Worm (Caenorhabditis elegans) whole organism, young adult: ENCODE measurements around the gene ZC190.6.

ENCODE experiments used
- F23B12.7 ChIP-seq: sonication (generic microtip); optimal IDR thresholded peaks from 2 replicates; lab custom pipeline; 2017; ENCODE audit warnings: missing genetic modification characterization, mild to moderate bottlenecking, missing compliant biosample characterization, antibody characterized with exemption, moderate library complexity; ENCODE audit not compliant: insufficient read depth
- F33H1.4 ChIP-seq: fragments of 200-800 bp; sonication (Bioruptor generic); IDR thresholded peaks from 2 replicates; pipeline ENCODE4 v1.3.6; 2022; ENCODE audit warnings: missing genetic modification reagents, missing genetic modification characterization, missing compliant biosample characterization
- ama-1 ChIP-seq, 3 experiments: fragments of 150-350 bp in 1 of 3; sonication (generic microtip) in 2 of 3; optimal IDR thresholded peaks; 2 replicates each; lab custom pipeline; 2014 to 2018; ENCODE audit warnings: missing biosample characterization in 2 of 3, missing genetic modification characterization in 2 of 3, missing genetic modification reagents in 2 of 3
- lsy-27 ChIP-seq: sonication (generic microtip); optimal IDR thresholded peaks from 2 replicates; lab custom pipeline; 2017; ENCODE audit warnings: missing genetic modification characterization, mild to moderate bottlenecking, missing compliant biosample characterization, antibody characterized with exemption, missing genotype, borderline replicate concordance; ENCODE audit not compliant: insufficient read depth
- nfyb-1 ChIP-seq: fragments of 200-800 bp; sonication (Bioruptor generic); IDR thresholded peaks from 2 replicates; pipeline ENCODE4 v1.3.6; 2022; ENCODE audit warnings: missing genetic modification reagents, missing genetic modification characterization, missing compliant biosample characterization
- nhr-90 ChIP-seq: sonication (generic microtip); optimal IDR thresholded peaks from 2 replicates; lab custom pipeline; 2016; ENCODE audit warnings: missing genotype, mild to moderate bottlenecking, missing genetic modification characterization, missing compliant biosample characterization
- ztf-22 ChIP-seq: fragments of 200-800 bp; sonication (Bioruptor generic); optimal IDR thresholded peaks from 2 replicates; lab custom pipeline; 2018; ENCODE audit warnings: mild to moderate bottlenecking, missing genetic modification characterization, moderate library complexity, missing compliant biosample characterization

ce11 chrV:8629029-8629428 is 48.1 kb downstream of the ZC190.6 start, which contains the start of gene F41E6.12:
- TF ChIP-seq lsy-27 (no peak), ama-1 (optimal IDR thresholded peaks at IDR 0.05; lab: Kevin White, UChicago) (peak; percentile 69), ama-1 (GFP tag; optimal IDR thresholded peaks at IDR 0.05; lab: Kevin White, UChicago) (no peak), nfyb-1 (GFP tag; lab: Robert Waterston, UW) (no peak), F33H1.4 (GFP tag; lab: Robert Waterston, UW) (0 out of 2 replicates have a peak, but pooled peaks have one; percentile 3), ztf-22 (GFP tag; lab: Kevin White, UChicago) (no peak), F23B12.7 (tag; lab: Kevin White, UChicago) (no peak), nhr-90 (tag; lab: Kevin White, UChicago) (no peak)
